Worm (Caenorhabditis elegans) whole organism, L4/young adult: ENCODE results near the gene srz-100.

Experiments
- W03F9.2 ChIP-seq: fragments of 150-350 bp; optimal IDR thresholded peaks from 2 replicates; lab custom pipeline; 2014; ENCODE audit warnings: missing biosample characterization, missing genetic modification characterization
- dao-5 ChIP-seq: sonication (generic microtip); optimal IDR thresholded peaks from 2 replicates; lab custom pipeline; 2016; ENCODE audit warnings: missing genotype, missing genetic modification characterization, moderate library complexity, missing compliant biosample characterization
- him-1 ChIP-seq: sonication (generic microtip); optimal IDR thresholded peaks from 2 replicates; lab custom pipeline; 2016; ENCODE audit warnings: missing genotype, missing genetic modification reagents, missing genetic modification characterization, missing compliant biosample characterization

The srz-100 gene

ce11 chrV:16749473-16749872, 17.8 kb downstream of the srz-100 start:
- TF ChIP-seq dao-5 (tag; lab: Kevin White, UChicago), result no peak
- no peak for TF ChIP-seq W03F9.2 (tag; lab: Kevin White, UChicago)
- no peak for TF ChIP-seq him-1 (tag; lab: Kevin White, UChicago)

ce11 chrV:16752089-16753030, 20.7 kb downstream of the srz-100 start:
- TF ChIP-seq dao-5 (tag; lab: Kevin White, UChicago), result no peak
- no peak for TF ChIP-seq W03F9.2 (tag; lab: Kevin White, UChicago)
- TF ChIP-seq him-1 (tag; lab: Kevin White, UChicago), result no peak

- TF ChIP-seq dao-5 (tag; lab: Kevin White, UChicago) (no peak), W03F9.2 (tag; lab: Kevin White, UChicago) (no peak), him-1 (tag; lab: Kevin White, UChicago) (no peak)
Measured at ce11 chrV:16756166-16756565, 24.5 kb downstream of the srz-100 start.

- TF ChIP-seq dao-5 (tag; lab: Kevin White, UChicago), result no peak
- TF ChIP-seq W03F9.2 (tag; lab: Kevin White, UChicago), result no peak
- no peak for TF ChIP-seq him-1 (tag; lab: Kevin White, UChicago)
Measured at ce11 chrV:16759937-16760336, 28.2 kb downstream of the srz-100 start.

- TF ChIP-seq W03F9.2 (tag; lab: Kevin White, UChicago) (no peak), dao-5 (tag; lab: Kevin White, UChicago) (no peak), him-1 (tag; lab: Kevin White, UChicago) (no peak)
Measured at ce11 chrV:16774428-16774827, 42.7 kb downstream of the srz-100 start.

ce11 chrV:16778540-16779280, 47.0 kb downstream of the srz-100 start:
- TF ChIP-seq W03F9.2 (tag; lab: Kevin White, UChicago) (no peak), dao-5 (tag; lab: Kevin White, UChicago) (no peak), him-1 (tag; lab: Kevin White, UChicago) (no peak)

- TF ChIP-seq dao-5 (tag; lab: Kevin White, UChicago), result no peak
- no peak for TF ChIP-seq W03F9.2 (tag; lab: Kevin White, UChicago)
- TF ChIP-seq him-1 (tag; lab: Kevin White, UChicago), result no peak
Measured at ce11 chrV:16779281-16779597, 47.5 kb downstream of the srz-100 start.

ce11 chrV:16779971-16780370, 48.3 kb downstream of the srz-100 start:
- TF ChIP-seq dao-5 (tag; lab: Kevin White, UChicago) (no peak), W03F9.2 (tag; lab: Kevin White, UChicago) (no peak), him-1 (tag; lab: Kevin White, UChicago) (no peak)

ce11 chrV:16780554-16780953, 48.9 kb downstream of the srz-100 start:
- no peak for TF ChIP-seq W03F9.2 (tag; lab: Kevin White, UChicago)
- no peak for TF ChIP-seq dao-5 (tag; lab: Kevin White, UChicago)
- TF ChIP-seq him-1 (tag; lab: Kevin White, UChicago), result no peak

ce11 chrV:16781974-16782373, 50.3 kb downstream of the srz-100 start:
- TF ChIP-seq W03F9.2 (tag; lab: Kevin White, UChicago) (no peak), dao-5 (tag; lab: Kevin White, UChicago) (no peak), him-1 (tag; lab: Kevin White, UChicago) (no peak)
